Worm (Caenorhabditis elegans): Measurements from ENCODE around the gene rbm-17.

- TF ChIP-seq daf-12 (tag; optimal IDR thresholded peaks at IDR 0.05): no peak
- TF ChIP-seq lsy-2 (tag; optimal IDR thresholded peaks at IDR 0.05): no peak
- TF ChIP-seq ztf-11 (tag; optimal IDR thresholded peaks at IDR 0.05): no peak
- TF ChIP-seq ZK546.5 (tag; optimal IDR thresholded peaks at IDR 0.05): no peak
- TF ChIP-seq nhr-28 (tag; optimal IDR thresholded peaks at IDR 0.05): no peak
- TF ChIP-seq pha-4 (GFP tag; IDR thresholded peaks at IDR 0.05): no peak
- no peak for TF ChIP-seq pha-4 (tag; optimal IDR thresholded peaks at IDR 0.05)
Measured at ce11 chrIV:11673543-11673942, 35.4 kb downstream of the rbm-17 start, which contains the start of gene inx-8.
